Fruit fly (Drosophila melanogaster) whole organism, embryonic: ENCODE data around the gene CG34309.
A peak's percentile ranks its signal among the peaks of the same experiment; 100 is the strongest.

Experiments used
- Atf6 ChIP-seq: fragments of 200-800 bp; sonication (Bioruptor generic); IDR thresholded peaks from 2 replicates; pipeline ENCODE4 v1.3.6; 2022; ENCODE audit warnings: missing biosample characterization, missing genetic modification characterization
- CG10209 ChIP-seq: fragments of 200-800 bp; sonication (Bioruptor generic); optimal IDR thresholded peaks from 3 replicates; lab custom pipeline; 2017; ENCODE audit warnings: missing biosample characterization, mild to moderate bottlenecking, missing genetic modification characterization, missing genetic modification reagents
- CG10979 ChIP-seq: fragments of 200-800 bp; sonication (Bioruptor generic); optimal IDR thresholded peaks from 2 replicates; lab custom pipeline; 2018; ENCODE audit warnings: missing biosample characterization, mild to moderate bottlenecking, missing genetic modification characterization, moderate library complexity
- CG11247 ChIP-seq: fragments of 200-800 bp; sonication (Bioruptor generic); IDR thresholded peaks from 2 replicates; pipeline ENCODE4 v1.3.6; 2022; ENCODE audit warnings: missing biosample characterization, missing genetic modification characterization
- CG11398 ChIP-seq: fragments of 200-800 bp; sonication (Bioruptor generic); optimal IDR thresholded peaks from 2 replicates; lab custom pipeline; 2016; ENCODE audit warnings: missing biosample characterization, missing genetic modification characterization
- CG12659 ChIP-seq: fragments of 200-800 bp; sonication (Bioruptor generic); optimal IDR thresholded peaks from 3 replicates; lab custom pipeline; 2017; ENCODE audit warnings: mild to moderate bottlenecking, missing biosample characterization, missing genetic modification reagents, missing genetic modification characterization
- CG12769 ChIP-seq: fragments of 200-800 bp; sonication (Bioruptor generic); optimal IDR thresholded peaks from 2 replicates; lab custom pipeline; 2019; ENCODE audit warnings: missing biosample characterization, mild to moderate bottlenecking, missing genetic modification characterization, moderate library complexity
- CG13894 ChIP-seq: fragments of 200-800 bp; sonication (Bioruptor generic); optimal IDR thresholded peaks from 3 replicates; lab custom pipeline; 2018; ENCODE audit warnings: missing biosample characterization, mild to moderate bottlenecking, missing genetic modification characterization, moderate library complexity
- CG15601 ChIP-seq: fragments of 200-800 bp; sonication (Bioruptor generic); optimal IDR thresholded peaks from 3 replicates; lab custom pipeline; 2019; ENCODE audit warnings: missing biosample characterization, mild to moderate bottlenecking, missing genetic modification characterization, moderate library complexity
- CG15696 ChIP-seq: fragments of 200-800 bp; sonication (Bioruptor generic); optimal IDR thresholded peaks from 2 replicates; lab custom pipeline; 2019; ENCODE audit warnings: missing biosample characterization, mild to moderate bottlenecking, missing genetic modification characterization, moderate library complexity
- CG16863 ChIP-seq: fragments of 200-800 bp; sonication (Bioruptor generic); optimal IDR thresholded peaks from 3 replicates; lab custom pipeline; 2016; ENCODE audit warnings: missing biosample characterization, missing genetic modification characterization
- CG17328 ChIP-seq: fragments of 200-800 bp; sonication (Bioruptor generic); IDR thresholded peaks from 2 replicates; pipeline ENCODE4 v1.3.6; 2022; ENCODE audit warnings: missing biosample characterization, missing genetic modification characterization
- CG2129 ChIP-seq: fragments of 200-800 bp; sonication (Bioruptor generic); IDR thresholded peaks from 2 replicates; pipeline ENCODE4 v1.3.6; 2022; ENCODE audit warnings: missing biosample characterization, missing genetic modification characterization; ENCODE audit not compliant: partially characterized antibody
- CG2678 ChIP-seq: fragments of 200-800 bp; sonication (Bioruptor generic); optimal IDR thresholded peaks from 3 replicates; lab custom pipeline; 2019; ENCODE audit warnings: missing biosample characterization, mild to moderate bottlenecking, missing genetic modification characterization, moderate library complexity
- CG30020 ChIP-seq: fragments of 200-800 bp; optimal IDR thresholded peaks from 2 replicates; lab custom pipeline; 2019; ENCODE audit warnings: missing biosample characterization, mild to moderate bottlenecking, missing genetic modification characterization, moderate library complexity
- CG31224 ChIP-seq: fragments of 200-800 bp; sonication (Bioruptor generic); IDR thresholded peaks from 2 replicates; pipeline ENCODE4 v1.3.6; 2022; ENCODE audit warnings: missing biosample characterization, missing genetic modification characterization
- CG33213 ChIP-seq: fragments of 200-800 bp; sonication (Bioruptor generic); optimal IDR thresholded peaks from 3 replicates; lab custom pipeline; 2016; ENCODE audit warnings: missing biosample characterization, missing genetic modification characterization
- CG5953 ChIP-seq: fragments of 200-800 bp; sonication (Bioruptor generic); IDR thresholded peaks from 2 replicates; pipeline ENCODE4 v1.3.6; 2022; ENCODE audit warnings: missing biosample characterization, missing genetic modification characterization
- CHES-1-like ChIP-seq: fragments of 200-800 bp; sonication (Bioruptor generic); optimal IDR thresholded peaks from 2 replicates; lab custom pipeline; 2016; ENCODE audit warnings: missing biosample characterization, missing genetic modification characterization
- Chrac-16 ChIP-seq: fragments of 200-800 bp; sonication (Bioruptor generic); optimal IDR thresholded peaks from 3 replicates; lab custom pipeline; 2016; ENCODE audit warnings: missing biosample characterization, missing genetic modification characterization
- D19A ChIP-seq: fragments of 200-800 bp; optimal IDR thresholded peaks from 3 replicates; lab custom pipeline; 2019; ENCODE audit warnings: missing biosample characterization, mild to moderate bottlenecking, missing genetic modification characterization, moderate library complexity
- E2f2 ChIP-seq: fragments of 200-800 bp; sonication (Bioruptor generic); IDR thresholded peaks from 2 replicates; pipeline ENCODE4 v1.3.6; 2022; ENCODE audit warnings: missing biosample characterization, missing genetic modification characterization
- ERR ChIP-seq: fragments of 200-800 bp; sonication (Bioruptor generic); optimal IDR thresholded peaks from 2 replicates; lab custom pipeline; 2016; ENCODE audit warnings: missing biosample characterization, missing genetic modification characterization
- Elba2 ChIP-seq: fragments of 200-800 bp; sonication (Bioruptor generic); optimal IDR thresholded peaks from 3 replicates; lab custom pipeline; 2016; ENCODE audit warnings: missing biosample characterization, missing genetic modification characterization
- Lim3 ChIP-seq: fragments of 200-800 bp; sonication (Bioruptor generic); IDR thresholded peaks from 2 replicates; pipeline ENCODE4 v1.3.6; 2022; ENCODE audit warnings: missing biosample characterization, missing genetic modification characterization
- Med ChIP-seq: fragments of 200-800 bp; sonication (Bioruptor generic); peaks from one replicate; lab custom pipeline; 2016; ENCODE audit warnings: missing biosample characterization, missing genetic modification characterization, mild to moderate bottlenecking, inconsistent platforms, moderate library complexity
- Nf-YC ChIP-seq: fragments of 200-800 bp; optimal IDR thresholded peaks from 3 replicates; lab custom pipeline; 2019; ENCODE audit warnings: missing biosample characterization, mild to moderate bottlenecking, missing genetic modification characterization, moderate library complexity
- Rfx ChIP-seq: fragments of 200-800 bp; sonication (Bioruptor generic); IDR thresholded peaks from 2 replicates; pipeline ENCODE4 v1.3.6; 2022; ENCODE audit warnings: missing biosample characterization, missing genetic modification characterization
- Trl ChIP-seq, 3 experiments: fragments of >200 bp in 2 of 3; fragments of 200-800 bp in 1 of 3; sonication (Bioruptor generic) in 1 of 3; optimal IDR thresholded peaks; 2 replicates in 1 of 3; 3 replicates in 2 of 3; lab custom pipeline; 2016 to 2017; ENCODE audit warnings: missing biosample characterization in 1 of 3, missing genetic modification characterization in 1 of 3
- Xbp1 ChIP-seq: fragments of 200-800 bp; sonication (Bioruptor generic); optimal IDR thresholded peaks from 3 replicates; lab custom pipeline; 2016; ENCODE audit warnings: missing biosample characterization, mild to moderate bottlenecking, missing genetic modification characterization
- ab ChIP-seq: fragments of 200-800 bp; sonication (Bioruptor generic); optimal IDR thresholded peaks from 2 replicates; lab custom pipeline; 2016; ENCODE audit warnings: missing biosample characterization, missing genetic modification characterization
- croc ChIP-seq: fragments of 200-800 bp; sonication (Bioruptor generic); conservative IDR thresholded peaks from 3 replicates; pipeline ENCODE4 v1.3.6; 2022; ENCODE audit warnings: missing biosample characterization, missing genetic modification characterization
- emc ChIP-seq: fragments of 200-800 bp; sonication (Bioruptor generic); optimal IDR thresholded peaks from 2 replicates; lab custom pipeline; 2016; ENCODE audit warnings: missing biosample characterization, missing genetic modification characterization
- esg ChIP-seq: fragments of 200-800 bp; sonication (Bioruptor generic); conservative IDR thresholded peaks from 2 replicates; pipeline ENCODE4 v1.3.6; 2022; ENCODE audit warnings: missing biosample characterization, missing genetic modification characterization
- exex ChIP-seq: fragments of 200-800 bp; sonication (Bioruptor generic); optimal IDR thresholded peaks from 4 replicates; lab custom pipeline; 2018; ENCODE audit warnings: missing biosample characterization, mild to moderate bottlenecking, missing genetic modification characterization, moderate library complexity
- gem ChIP-seq: fragments of 200-800 bp; sonication (Bioruptor generic); optimal IDR thresholded peaks from 2 replicates; lab custom pipeline; 2019; ENCODE audit warnings: missing biosample characterization, mild to moderate bottlenecking, missing genetic modification characterization, moderate library complexity
- gfzf ChIP-seq: fragments of 200-800 bp; sonication (Bioruptor generic); optimal IDR thresholded peaks from 2 replicates; lab custom pipeline; 2016; ENCODE audit warnings: missing biosample characterization, mild to moderate bottlenecking, missing genetic modification characterization, moderate library complexity
- hbn ChIP-seq: fragments of 200-800 bp; sonication (Bioruptor generic); IDR thresholded peaks from 2 replicates; pipeline ENCODE4 v1.3.6; 2022; ENCODE audit warnings: missing biosample characterization, missing genetic modification characterization; ENCODE audit not compliant: partially characterized antibody
- ind ChIP-seq: fragments of 200-800 bp; sonication (Bioruptor generic); optimal IDR thresholded peaks from 3 replicates; lab custom pipeline; 2016; ENCODE audit warnings: missing biosample characterization, missing genetic modification characterization
- inv ChIP-seq: fragments of 200-800 bp; sonication (Bioruptor generic); IDR thresholded peaks from 2 replicates; pipeline ENCODE4 v1.3.6; 2022; ENCODE audit warnings: missing biosample characterization, missing genetic modification characterization; ENCODE audit not compliant: partially characterized antibody
- p53 ChIP-seq: fragments of 200-800 bp; sonication (Bioruptor generic); optimal IDR thresholded peaks from 2 replicates; lab custom pipeline; 2016; ENCODE audit warnings: missing biosample characterization, missing genetic modification characterization
- phol ChIP-seq: fragments of 200-800 bp; sonication (Bioruptor generic); optimal IDR thresholded peaks from 3 replicates; lab custom pipeline; 2018; ENCODE audit warnings: missing biosample characterization, mild to moderate bottlenecking, missing genetic modification characterization, moderate library complexity
- slp2 ChIP-seq: fragments of 200-800 bp; sonication (Bioruptor generic); optimal IDR thresholded peaks from 2 replicates; lab custom pipeline; 2016; ENCODE audit warnings: missing biosample characterization, missing genetic modification characterization
- sug ChIP-seq: fragments of 200-800 bp; optimal IDR thresholded peaks from 2 replicates; lab custom pipeline; 2019; ENCODE audit warnings: missing biosample characterization, mild to moderate bottlenecking, missing genetic modification characterization, moderate library complexity
- tio ChIP-seq: fragments of 200-800 bp; sonication (Bioruptor generic); optimal IDR thresholded peaks from 2 replicates; lab custom pipeline; 2017; ENCODE audit warnings: missing biosample characterization, missing genetic modification characterization, inconsistent platforms
- trem ChIP-seq: fragments of 200-800 bp; optimal IDR thresholded peaks from 3 replicates; lab custom pipeline; 2019; ENCODE audit warnings: missing biosample characterization, mild to moderate bottlenecking, missing genetic modification characterization, moderate library complexity
- zen ChIP-seq: fragments of 200-800 bp; sonication (Bioruptor generic); optimal IDR thresholded peaks from 3 replicates; lab custom pipeline; 2018; ENCODE audit warnings: missing biosample characterization, mild to moderate bottlenecking, missing genetic modification characterization, moderate library complexity
- zfh1 ChIP-seq: fragments of 200-800 bp; sonication (Bioruptor generic); IDR thresholded peaks from 3 replicates; pipeline ENCODE4 v1.3.6; 2022; ENCODE audit warnings: missing biosample characterization, missing genetic modification characterization

Gene CG34309

dm6 chr3R:13381744-13382435 is 9.5 kb downstream of the CG34309 start, which contains the start of the genes mRpS21 and Droj2 (continued):
- peak; percentile 38 for TF ChIP-seq CG10979 (tag; lab: Kevin White, UChicago)
- no peak for TF ChIP-seq emc (GFP tag; lab: Kevin White, UChicago)
- peak; percentile 71 for TF ChIP-seq gem (tag; lab: Kevin White, UChicago)
- TF ChIP-seq zfh1 (GFP tag; lab: Robert Waterston, UW): 0 out of 3 replicates have a peak, but pooled peaks have one; percentile 28
- TF ChIP-seq CG30020 (tag; lab: Kevin White, UChicago): peak; percentile 74
- TF ChIP-seq CG31224 (GFP tag; lab: Robert Waterston, UW): peak; percentile 35; the same call in 1 of the 2 replicates
- no peak; the same call in 1 of the 2 replicates for TF ChIP-seq hbn (GFP tag; lab: Robert Waterston, UW)
- TF ChIP-seq Xbp1: peak; percentile 61
- 0 out of 2 replicates have a peak, but pooled peaks have one; percentile 5 for TF ChIP-seq inv
- TF ChIP-seq esg (GFP tag; lab: Robert Waterston, UW): peak; percentile 23; the same call in 1 of the 2 replicates
- TF ChIP-seq Atf6 (GFP tag; lab: Robert Waterston, UW): peak; percentile 46; the same call in 1 of the 2 replicates
- peak; percentile 70 for TF ChIP-seq CG15601 (tag; lab: Kevin White, UChicago)
- no peak for TF ChIP-seq Trl (optimal IDR thresholded peaks at IDR 0.05; lab: Kevin White, UChicago)
- TF ChIP-seq Trl (GFP tag; optimal IDR thresholded peaks at IDR 0.05; lab: Kevin White, UChicago): peak; percentile 29
- TF ChIP-seq CHES-1-like: peak; percentile 6
- TF ChIP-seq gfzf: peak; percentile 90
- peak; percentile 26 for TF ChIP-seq slp2 (GFP tag; lab: Kevin White, UChicago)
- peak; percentile 67 for TF ChIP-seq Nf-YC (tag; lab: Kevin White, UChicago)
- peak; percentile 84 for TF ChIP-seq phol (tag; lab: Kevin White, UChicago)
- no peak for TF ChIP-seq p53 (GFP tag; lab: Kevin White, UChicago)
- no peak for TF ChIP-seq tio
- TF ChIP-seq CG12659 (GFP tag; lab: Kevin White, UChicago): peak; percentile 85
- TF ChIP-seq CG2129 (GFP tag; lab: Robert Waterston, UW): no peak
- 0 out of 2 replicates have a peak, but pooled peaks have one; percentile 28 for TF ChIP-seq CG11247 (GFP tag; lab: Robert Waterston, UW)
- TF ChIP-seq CG5953: no peak
- TF ChIP-seq Chrac-16 (GFP tag; lab: Kevin White, UChicago): peak; percentile 65
- TF ChIP-seq sug (tag; lab: Kevin White, UChicago): peak; percentile 77
- TF ChIP-seq zen (tag; lab: Kevin White, UChicago): peak; percentile 79
- TF ChIP-seq Med (GFP tag; lab: Kevin White, UChicago): peak; percentile 86
- TF ChIP-seq CG17328: peak; percentile 14; the same call in 1 of the 2 replicates
- TF ChIP-seq E2f2 (GFP tag; lab: Robert Waterston, UW): peak; percentile 42; the same call in 1 of the 2 replicates
- TF ChIP-seq D19A (tag; lab: Kevin White, UChicago): peak; percentile 20
- no peak for TF ChIP-seq ERR (GFP tag; lab: Kevin White, UChicago)
- TF ChIP-seq Elba2 (GFP tag; lab: Kevin White, UChicago): peak; percentile 95
- TF ChIP-seq CG13894 (tag; lab: Kevin White, UChicago): peak; percentile 59
- peak; percentile 22 for TF ChIP-seq CG10209 (GFP tag; lab: Kevin White, UChicago)
- TF ChIP-seq CG12769: peak; percentile 55
- peak; percentile 63 for TF ChIP-seq ind (GFP tag; lab: Kevin White, UChicago)
- peak; percentile 25 for TF ChIP-seq ab
- TF ChIP-seq Lim3 (GFP tag; lab: Robert Waterston, UW): no peak
- peak; percentile 40 for TF ChIP-seq exex (tag; lab: Kevin White, UChicago)
- TF ChIP-seq CG2678 (tag; lab: Kevin White, UChicago): peak; percentile 65
- TF ChIP-seq Rfx: peak; percentile 64
- TF ChIP-seq croc (GFP tag; lab: Robert Waterston, UW): peak; percentile 17; the same call in 1 of the 3 replicates
- TF ChIP-seq CG16863: peak; percentile 6
- TF ChIP-seq CG15696 (tag; lab: Kevin White, UChicago): peak; percentile 57
- TF ChIP-seq CG33213: peak; percentile 28
- TF ChIP-seq CG11398: no peak
- TF ChIP-seq trem: peak; percentile 62
